In the genomic region with DNA sequence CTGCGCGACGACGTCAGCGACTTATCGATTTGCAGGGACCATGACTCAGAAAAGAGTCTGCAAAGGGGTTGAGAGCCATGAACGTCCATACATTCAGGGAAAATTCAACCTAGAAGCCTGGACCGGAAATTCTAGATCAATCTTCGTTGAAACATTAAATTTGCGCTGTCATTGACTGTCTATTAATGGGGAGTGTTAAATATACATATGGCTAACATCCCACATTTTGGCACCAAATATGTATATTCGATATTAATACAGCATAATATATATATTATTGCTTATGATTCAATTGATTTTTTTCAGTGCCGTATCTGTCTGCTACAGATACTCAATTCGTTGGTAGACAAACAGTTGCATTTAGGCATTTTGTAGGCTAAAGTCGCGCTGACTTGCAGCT, we compare ENCODE assay signal across 3 fruit fly cellular contexts.
A peak's percentile ranks its signal among the peaks of the same experiment; 100 is the strongest.
TF ChIP-seq lines count a peak whose summit lies in the region.

No protein-coding gene starts in this region.

- TF ChIP-seq CTCF in whole organism, embryonic (GFP tag; optimal IDR thresholded peaks at IDR 0.05; lab: Kevin White, UChicago), result no peak

TF ChIP-seq in whole organism, embryonic, 481 proteins besides CTCF, POLR2A, EP300 and RAD21:
- TF ChIP-seq sens (GFP tag; lab: Kevin White, UChicago) (peak; percentile 43), CG3065 (GFP tag; optimal IDR thresholded peaks at IDR 0.05; lab: Kevin White, UChicago) (no peak), Drgx (GFP tag; IDR thresholded peaks at IDR 0.05; lab: Robert Waterston, UW) (0 out of 2 replicates have a peak, but pooled peaks have one; percentile 16), onecut (GFP tag; IDR thresholded peaks at IDR 0.05; lab: Robert Waterston, UW) (peak; percentile 51)

TF ChIP-seq in whole organism, prepupa, 60 proteins besides CTCF, POLR2A, EP300 and RAD21:
- TF ChIP-seq spab (GFP tag; optimal IDR thresholded peaks at IDR 0.05; lab: Kevin White, UChicago) (peak; percentile 33), OdsH (GFP tag; optimal IDR thresholded peaks at IDR 0.05; lab: Kevin White, UChicago) (peak; percentile 36), fd85E (GFP tag; optimal IDR thresholded peaks at IDR 0.05; lab: Kevin White, UChicago) (no peak), ss (GFP tag; optimal IDR thresholded peaks at IDR 0.05; lab: Kevin White, UChicago) (peak in 1 of 2 experiments; percentile 30), CG6808 (GFP tag; optimal IDR thresholded peaks at IDR 0.05; lab: Kevin White, UChicago) (peak; percentile 10), Hr39 (GFP tag; optimal IDR thresholded peaks at IDR 0.05; lab: Kevin White, UChicago) (no peak), Eip78C (GFP tag; lab: Kevin White, UChicago) (peak; percentile 78), CG8319 (GFP tag; optimal IDR thresholded peaks at IDR 0.05; lab: Kevin White, UChicago) (peak; percentile 1), dsx (GFP tag; optimal IDR thresholded peaks at IDR 0.05; lab: Kevin White, UChicago; ENCODE audit: poor library complexity, severe bottlenecking) (peak; percentile 43), CG8119 (GFP tag; IDR thresholded peaks at IDR 0.05; lab: Robert Waterston, UW) (peak; percentile 37; the same call in 1 of the 3 replicates), CG3032 (tag; optimal IDR thresholded peaks at IDR 0.05; lab: Kevin White, UChicago) (peak; percentile 35), CG10669 (GFP tag; optimal IDR thresholded peaks at IDR 0.05; lab: Kevin White, UChicago) (peak; percentile 44), achi (GFP tag; optimal IDR thresholded peaks at IDR 0.05; lab: Kevin White, UChicago) (peak; percentile 5), eg (GFP tag; IDR thresholded peaks at IDR 0.05; lab: Robert Waterston, UW) (0 out of 3 replicates have a peak, but pooled peaks have one; percentile 25), Hr38 (GFP tag; optimal IDR thresholded peaks at IDR 0.05; lab: Kevin White, UChicago) (no peak), Sox14 (GFP tag; optimal IDR thresholded peaks at IDR 0.05; lab: Kevin White, UChicago) (no peak), svp (GFP tag; lab: Kevin White, UChicago) (no peak), Hr4 (GFP tag; optimal IDR thresholded peaks at IDR 0.05; lab: Kevin White, UChicago) (peak; percentile 18), CG15336 (GFP tag; IDR thresholded peaks at IDR 0.05; lab: Robert Waterston, UW) (0 out of 2 replicates have a peak, but pooled peaks have one; percentile 13), Sox102F (GFP tag; optimal IDR thresholded peaks at IDR 0.05; lab: Kevin White, UChicago) (no peak), Eip75B (GFP tag; optimal IDR thresholded peaks at IDR 0.05; lab: Kevin White, UChicago) (peak; percentile 18), pdm3 (GFP tag; optimal IDR thresholded peaks at IDR 0.05; lab: Kevin White, UChicago) (peak; percentile 12), acj6 (GFP tag; optimal IDR thresholded peaks at IDR 0.05; lab: Kevin White, UChicago) (peak; percentile 6), salr (GFP tag; optimal IDR thresholded peaks at IDR 0.05; lab: Kevin White, UChicago) (peak in 1 of 2 experiments; percentile 20), Ets21C (GFP tag; optimal IDR thresholded peaks at IDR 0.05; lab: Kevin White, UChicago) (no peak), CG1621 (tag; optimal IDR thresholded peaks at IDR 0.05; lab: Kevin White, UChicago) (peak; percentile 13), CG3919 (GFP tag; optimal IDR thresholded peaks at IDR 0.05; lab: Kevin White, UChicago) (peak; percentile 33), Lpt (GFP tag; optimal IDR thresholded peaks at IDR 0.05; lab: Kevin White, UChicago) (no peak), fd59A (GFP tag; optimal IDR thresholded peaks at IDR 0.05; lab: Kevin White, UChicago) (no peak), Ets96B (tag; optimal IDR thresholded peaks at IDR 0.05; lab: Kevin White, UChicago) (peak; percentile 40), CG6276 (GFP tag; optimal IDR thresholded peaks at IDR 0.05; lab: Kevin White, UChicago) (peak; percentile 2), CG32006 (GFP tag; optimal IDR thresholded peaks at IDR 0.05; lab: Kevin White, UChicago) (peak; percentile 36)

TF ChIP-seq in whole organism, pupa, 21 proteins besides CTCF, POLR2A, EP300 and RAD21:
- TF ChIP-seq CG14655 (GFP tag; optimal IDR thresholded peaks at IDR 0.05; lab: Kevin White, UChicago) (peak; percentile 35), CG9948 (tag; optimal IDR thresholded peaks at IDR 0.05; lab: Kevin White, UChicago) (peak; percentile 63), CG34367 (tag; optimal IDR thresholded peaks at IDR 0.05; lab: Kevin White, UChicago) (peak; percentile 37), CG17806 (tag; optimal IDR thresholded peaks at IDR 0.05; lab: Kevin White, UChicago) (peak; percentile 64), EcR (GFP tag; optimal IDR thresholded peaks at IDR 0.05; lab: Kevin White, UChicago) (no peak), rn (GFP tag; IDR thresholded peaks at IDR 0.05; lab: Robert Waterston, UW) (no peak), D1 (tag; optimal IDR thresholded peaks at IDR 0.05; lab: Kevin White, UChicago) (no peak), CG4496 (GFP tag; IDR thresholded peaks at IDR 0.05; lab: Robert Waterston, UW) (0 out of 3 replicates have a peak, but pooled peaks have one; percentile 50), Ets98B (GFP tag; IDR thresholded peaks at IDR 0.05; lab: Robert Waterston, UW) (no peak), CG8301 (tag; optimal IDR thresholded peaks at IDR 0.05; lab: Kevin White, UChicago) (peak; percentile 21), CG15710 (tag; optimal IDR thresholded peaks at IDR 0.05; lab: Kevin White, UChicago) (peak; percentile 8), CG8159 (tag; optimal IDR thresholded peaks at IDR 0.05; lab: Kevin White, UChicago) (peak; percentile 58), Pif1A (GFP tag; optimal IDR thresholded peaks at IDR 0.05; lab: Kevin White, UChicago) (peak; percentile 17)
